Worm (Caenorhabditis elegans) whole organism, L1 larva: ENCODE data around the gene H39E23.2.

ENCODE experiments used
- nhr-237 ChIP-seq: fragments of 150-350 bp; optimal IDR thresholded peaks from 2 replicates; lab custom pipeline; 2014; ENCODE audit warnings: missing biosample characterization, missing genetic modification characterization
- xbp-1 ChIP-seq: sonication (generic microtip); optimal IDR thresholded peaks from 2 replicates; lab custom pipeline; 2016; ENCODE audit warnings: missing genetic modification characterization, missing compliant biosample characterization

DNA sequence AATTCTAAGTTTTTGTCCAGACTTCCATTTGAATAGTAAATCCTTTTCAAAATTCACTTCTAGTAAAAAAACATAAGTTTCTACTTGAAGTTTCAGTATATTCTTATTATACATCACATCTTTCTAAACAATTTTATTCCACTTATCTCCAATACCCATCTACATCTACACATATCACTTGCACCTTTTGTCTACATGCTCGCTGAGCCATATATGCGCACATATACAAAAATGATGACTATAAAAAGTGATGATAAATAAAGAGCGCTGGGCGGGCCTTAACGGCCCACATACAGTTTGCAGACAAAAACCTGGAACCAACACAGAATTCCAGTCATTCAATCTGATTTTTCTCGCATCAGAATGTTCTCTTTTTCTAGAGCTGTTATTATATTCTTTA, 46.3 kb downstream of the H39E23.2 start, which contains the start of gene AH10.2:
- no peak for TF ChIP-seq nhr-237 (tag; lab: Kevin White, UChicago)
- no peak for TF ChIP-seq xbp-1 (tag; lab: Kevin White, UChicago)
